Worm (Caenorhabditis elegans): ENCODE measurements around the gene C49G7.13.

The C49G7.13 gene

DNA sequence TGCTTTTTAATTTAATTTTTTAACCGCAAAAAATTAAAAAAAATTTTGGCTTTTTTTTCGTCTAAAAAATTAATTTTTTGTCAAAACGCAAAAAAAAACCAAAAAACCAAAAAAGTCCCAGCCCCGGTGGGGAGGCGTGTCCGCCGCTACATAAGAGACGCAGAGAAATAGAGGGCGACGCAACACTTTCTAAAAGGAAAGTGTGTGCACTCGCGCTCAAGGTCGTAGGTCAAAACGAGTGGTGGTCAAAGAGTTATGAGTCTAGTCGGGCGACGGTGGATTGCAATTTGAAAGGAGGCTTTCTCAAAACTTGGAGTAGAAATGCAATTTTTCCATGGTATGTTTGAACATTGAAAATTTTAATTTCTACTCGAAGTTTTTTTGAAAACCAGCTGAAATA lies 31.3 kb upstream of the C49G7.13 start (continued):
- 0 out of 2 replicates have a peak, but pooled peaks have one; percentile 35 for TF ChIP-seq aptf-2 (GFP tag; conservative IDR thresholded peaks at IDR 0.05)
- TF ChIP-seq ceh-79 (tag; optimal IDR thresholded peaks at IDR 0.05) = no peak
- TF ChIP-seq D2030.7 (GFP tag; IDR thresholded peaks at IDR 0.05) = peak; percentile 46; the same call in 1 of the 2 replicates

DNA sequence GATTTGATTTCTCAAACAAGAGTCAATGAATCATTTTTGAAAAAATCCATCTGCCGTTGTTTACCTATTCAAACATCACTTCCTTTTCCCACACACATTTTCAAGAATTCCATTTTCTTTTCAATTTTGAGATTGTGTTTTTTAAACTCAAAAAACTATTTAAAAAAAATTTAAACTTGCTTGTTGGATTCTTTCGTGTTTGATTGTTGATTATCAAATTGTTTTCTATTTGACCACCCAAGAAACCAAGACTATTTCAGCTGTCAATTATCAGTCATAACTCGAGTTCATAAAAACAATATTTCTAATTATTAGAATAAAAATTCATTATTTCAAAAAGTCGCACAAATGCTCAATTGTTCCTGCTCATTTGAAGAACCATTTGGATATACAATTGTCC lies 30.7 kb upstream of the C49G7.13 start, which contains the start of gene srh-8:
Gene srh-8, plus strand, starts transcription at position 301 of the 400 bp plus-strand sequence.
- TF ChIP-seq let-526 (GFP tag; IDR thresholded peaks at IDR 0.05) (no peak), athp-1 (tag; optimal IDR thresholded peaks at IDR 0.05) (no peak), D2030.7 (GFP tag; IDR thresholded peaks at IDR 0.05) (no peak), ceh-91 (GFP tag; IDR thresholded peaks at IDR 0.05) (no peak), lsy-27 (tag; optimal IDR thresholded peaks at IDR 0.05; ENCODE audit: borderline replicate concordance, insufficient read depth) (no peak), B0261.1 (tag; optimal IDR thresholded peaks at IDR 0.05) (no peak), cebp-2 (GFP tag; IDR thresholded peaks at IDR 0.05) (no peak), hsf-1 (GFP tag; IDR thresholded peaks at IDR 0.05) (no peak), unc-130 (GFP tag; optimal IDR thresholded peaks at IDR 0.05) (no peak), mcd-1 (GFP tag; IDR thresholded peaks at IDR 0.05) (no peak), ztf-18 (tag; optimal IDR thresholded peaks at IDR 0.05) (no peak), mes-4 (tag; optimal IDR thresholded peaks at IDR 0.05) (no peak), lin-26 (GFP tag; IDR thresholded peaks at IDR 0.05) (no peak)

DNA sequence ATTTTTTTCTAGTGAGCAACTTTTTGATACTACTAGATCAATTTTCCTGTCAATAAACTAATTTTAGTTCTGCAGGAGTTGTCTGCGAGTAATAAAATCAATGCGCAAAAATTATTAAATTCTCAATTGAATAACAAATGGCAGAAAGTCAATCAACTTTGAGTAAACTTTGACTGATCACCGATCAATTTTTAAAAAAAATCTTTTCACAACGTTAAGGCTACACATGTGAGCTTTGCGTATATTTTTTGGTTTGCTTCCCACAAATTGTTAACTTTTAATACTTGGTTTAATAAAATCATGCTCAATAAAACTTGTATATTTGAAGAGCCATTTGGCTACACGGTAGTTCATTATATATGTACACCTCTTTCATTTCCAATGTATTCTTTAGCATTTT lies 28.0 kb upstream of the C49G7.13 start, which contains the start of gene srh-7:
Gene srh-7, plus strand, starts transcription at position 301 of the 400 bp plus-strand sequence.
- no peak for TF ChIP-seq T26A5.8 (tag; optimal IDR thresholded peaks at IDR 0.05)
- no peak for TF ChIP-seq snpc-1.1 (tag; optimal IDR thresholded peaks at IDR 0.05; ENCODE audit: insufficient read depth)

- no peak for TF ChIP-seq cebp-2 (GFP tag; IDR thresholded peaks at IDR 0.05)
- TF ChIP-seq dpff-1 (tag; optimal IDR thresholded peaks at IDR 0.05) = no peak
- TF ChIP-seq mes-4 (tag; optimal IDR thresholded peaks at IDR 0.05) = no peak
- no peak for TF ChIP-seq C17E4.6 (GFP tag; IDR thresholded peaks at IDR 0.05)
- no peak for TF ChIP-seq aptf-3 (GFP tag; IDR thresholded peaks at IDR 0.05)
- TF ChIP-seq K11D2.4 (GFP tag; IDR thresholded peaks at IDR 0.05) = no peak
- no peak for TF ChIP-seq rec-8 (tag; optimal IDR thresholded peaks at IDR 0.05)
- TF ChIP-seq mcd-1 (GFP tag; IDR thresholded peaks at IDR 0.05) = no peak
- TF ChIP-seq rcor-1 (GFP tag; IDR thresholded peaks at IDR 0.05) = no peak
- TF ChIP-seq Y95B8A.8 (GFP tag; IDR thresholded peaks at IDR 0.05) = no peak
- TF ChIP-seq repo-1 (tag; optimal IDR thresholded peaks at IDR 0.05) = no peak
- no peak for TF ChIP-seq rpc-1 (optimal IDR thresholded peaks at IDR 0.05)
- no peak for TF ChIP-seq rpc-1 (tag; optimal IDR thresholded peaks at IDR 0.05)
- TF ChIP-seq hmg-1.2 (GFP tag; IDR thresholded peaks at IDR 0.05) = no peak
These were observed 25.7 kb upstream of the C49G7.13 start, which contains the start of gene srh-4 for ce11 chrV:4010170-4010569. srh-4 (plus strand) TSS chrV:4010470.

DNA sequence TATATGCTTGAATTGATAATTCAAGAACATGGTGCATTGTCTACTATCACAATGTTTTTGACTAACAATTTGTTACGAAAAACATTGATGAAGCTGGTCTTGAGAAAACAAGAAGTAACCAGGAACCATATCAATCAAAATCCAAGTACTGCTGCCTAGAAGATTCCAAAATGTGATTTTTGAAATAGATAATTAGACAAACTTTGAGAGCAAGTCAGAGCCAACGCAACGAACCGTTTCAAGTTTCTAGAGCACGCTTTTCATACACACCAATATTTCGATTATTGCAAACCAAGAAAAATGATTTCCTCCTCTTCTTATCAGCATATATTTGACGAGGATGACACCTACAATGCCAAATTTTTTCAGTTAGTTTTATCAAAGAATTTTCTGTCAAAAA lies 19.1 kb upstream of the C49G7.13 start, which contains the start of gene srw-89:
Gene srw-89, plus strand, starts transcription at position 301 of the 400 bp plus-strand sequence.
- TF ChIP-seq C17E4.6 (GFP tag; IDR thresholded peaks at IDR 0.05) = no peak
- no peak for TF ChIP-seq zfh-2 (GFP tag; conservative IDR thresholded peaks at IDR 0.05)
- no peak for TF ChIP-seq xnd-1 (tag; optimal IDR thresholded peaks at IDR 0.05)
- TF ChIP-seq F57A8.1 (GFP tag; optimal IDR thresholded peaks at IDR 0.05) = no peak
- TF ChIP-seq Y53F4B.3 (GFP tag; IDR thresholded peaks at IDR 0.05) = no peak
- no peak for TF ChIP-seq dox-1 (GFP tag; IDR thresholded peaks at IDR 0.05)
- no peak for TF ChIP-seq cebp-1 (GFP tag; IDR thresholded peaks at IDR 0.05)
- TF ChIP-seq cebp-1 (tag; optimal IDR thresholded peaks at IDR 0.05) = no peak
- TF ChIP-seq akir-1 (GFP tag; optimal IDR thresholded peaks at IDR 0.05) = no peak
- TF ChIP-seq zim-3 (tag; optimal IDR thresholded peaks at IDR 0.05) = no peak
- no peak for TF ChIP-seq snpc-3.4 (tag; optimal IDR thresholded peaks at IDR 0.05)

Data from whole organism, young adult.